Worm (Caenorhabditis elegans): Measurements from ENCODE around the gene K05F1.1.

K05F1.1 gene

DNA sequence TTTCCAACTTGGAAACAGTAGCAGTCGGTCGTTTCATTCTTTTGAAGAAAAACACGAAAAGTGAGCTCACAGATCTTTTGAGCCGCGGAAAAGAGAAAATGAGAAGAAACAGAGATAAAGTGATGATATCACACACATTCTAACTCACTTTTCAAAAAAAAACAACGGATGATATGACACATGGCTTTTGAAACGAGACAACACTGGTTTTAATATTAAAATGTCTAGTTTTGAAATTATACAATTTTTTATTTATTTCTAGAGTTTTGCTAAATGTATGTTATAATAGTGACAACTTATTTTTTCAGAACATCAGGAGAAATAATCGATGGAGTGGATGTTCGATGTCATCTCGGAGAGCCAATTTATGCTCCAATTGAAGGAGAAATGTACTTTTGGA lies 8.7 kb upstream of the K05F1.1 start, which contains the start of gene K05F1.14:
Gene K05F1.14 (minus strand): TSS at position 101 of the 400 bp plus-strand sequence.
- TF ChIP-seq nhr-12 (tag; optimal IDR thresholded peaks at IDR 0.05) (no peak), gmeb-1 (tag; optimal IDR thresholded peaks at IDR 0.05) (no peak), nhr-10 (tag; optimal IDR thresholded peaks at IDR 0.05) (no peak), sma-3 (GFP tag; optimal IDR thresholded peaks at IDR 0.05) (no peak), elt-3 (tag; optimal IDR thresholded peaks at IDR 0.05) (no peak), nhr-129 (tag; optimal IDR thresholded peaks at IDR 0.05) (no peak), unc-55 (GFP tag; optimal IDR thresholded peaks at IDR 0.05) (no peak), nhr-23 (tag; optimal IDR thresholded peaks at IDR 0.05) (no peak), fos-1 (tag; optimal IDR thresholded peaks at IDR 0.05) (no peak), blmp-1 (tag; optimal IDR thresholded peaks at IDR 0.05; ENCODE audit: insufficient read depth) (no peak), nhr-21 (tag; optimal IDR thresholded peaks at IDR 0.05) (no peak), crh-2 (tag; optimal IDR thresholded peaks at IDR 0.05) (no peak), nhr-25 (tag; optimal IDR thresholded peaks at IDR 0.05) (no peak), nhr-6 (tag; optimal IDR thresholded peaks at IDR 0.05) (no peak)

DNA sequence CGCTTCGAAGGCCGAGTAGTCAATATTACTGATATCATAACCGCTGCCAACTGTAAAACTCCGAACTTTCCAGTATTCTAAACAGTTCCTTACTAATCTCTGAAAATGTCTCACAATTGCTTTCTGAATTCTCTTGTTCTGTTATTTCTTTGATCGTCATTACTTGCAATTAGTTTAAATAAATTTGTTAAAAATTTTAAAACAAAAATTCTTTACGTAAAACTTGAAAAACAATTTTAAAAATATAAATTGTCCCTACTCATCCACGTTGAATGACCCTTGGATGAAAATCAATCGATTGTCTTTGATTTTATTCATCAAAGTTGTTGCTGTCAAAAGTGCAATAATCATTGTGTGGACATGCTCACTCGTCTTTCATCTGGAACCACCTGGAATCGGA lies 7.0 kb upstream of the K05F1.1 start, which contains the start of gene acdh-8:
Gene acdh-8 (plus strand): TSS at position 301 of the 400 bp plus-strand sequence.
- TF ChIP-seq sma-3 (GFP tag; optimal IDR thresholded peaks at IDR 0.05): no peak
- TF ChIP-seq R02D3.7 (tag; optimal IDR thresholded peaks at IDR 0.05): no peak
- no peak for TF ChIP-seq mdl-1 (tag; optimal IDR thresholded peaks at IDR 0.05)
- TF ChIP-seq mbf-1 (tag; optimal IDR thresholded peaks at IDR 0.05): no peak
- no peak for TF ChIP-seq ama-1 (optimal IDR thresholded peaks at IDR 0.05)
- TF ChIP-seq nhr-11 (tag; optimal IDR thresholded peaks at IDR 0.05): no peak
- TF ChIP-seq Y55F3AM.14 (GFP tag; optimal IDR thresholded peaks at IDR 0.05): no peak
- no peak for TF ChIP-seq gmeb-1 (tag; optimal IDR thresholded peaks at IDR 0.05)
- no peak for TF ChIP-seq zag-1 (tag; optimal IDR thresholded peaks at IDR 0.05)
- TF ChIP-seq ZK546.5 (tag; optimal IDR thresholded peaks at IDR 0.05): no peak
- TF ChIP-seq unc-55 (GFP tag; optimal IDR thresholded peaks at IDR 0.05): no peak

DNA sequence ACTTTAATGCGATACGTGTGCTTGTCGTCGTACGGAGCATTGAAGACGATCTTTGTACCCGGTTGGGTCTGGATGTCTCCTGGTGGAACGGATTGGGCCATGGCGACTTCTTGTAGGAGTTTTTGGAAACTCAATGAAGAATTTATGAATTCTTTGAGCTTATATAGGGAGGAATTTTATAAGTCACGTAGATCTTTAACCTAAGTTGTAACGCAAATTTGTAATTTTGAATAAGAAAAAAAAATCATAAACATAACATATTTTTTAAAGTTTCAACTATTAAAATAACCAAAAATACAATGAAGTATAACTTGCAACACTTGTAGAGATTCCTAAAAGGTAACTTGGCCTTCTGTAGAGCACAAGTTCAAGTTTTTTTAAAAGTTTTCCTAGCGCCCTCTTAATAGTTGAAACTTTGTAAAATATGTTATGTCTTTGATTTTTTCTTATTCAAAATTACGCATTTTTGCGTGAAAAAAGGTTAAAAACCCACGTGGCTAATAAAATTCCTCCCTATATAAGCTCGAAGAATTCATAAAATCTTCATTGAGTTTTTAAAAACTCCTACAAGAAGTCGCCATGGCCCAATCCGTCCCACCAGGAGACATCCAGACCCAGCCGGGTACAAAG lies 3.7 kb upstream of the K05F1.1 start, which contains the start of the genes msp-63 and msp-142:
Gene msp-63 (minus strand): TSS at position 101 of the 630 bp plus-strand sequence.
Gene msp-142 (plus strand): TSS at position 580 of the 630 bp plus-strand sequence.
- no peak for TF ChIP-seq sma-3 (GFP tag; optimal IDR thresholded peaks at IDR 0.05)
- no peak for TF ChIP-seq nhr-21 (tag; optimal IDR thresholded peaks at IDR 0.05)
- no peak for TF ChIP-seq mdl-1 (tag; optimal IDR thresholded peaks at IDR 0.05)
- TF ChIP-seq lin-13 (GFP tag; optimal IDR thresholded peaks at IDR 0.05): no peak
- no peak for TF ChIP-seq blmp-1 (tag; optimal IDR thresholded peaks at IDR 0.05; ENCODE audit: insufficient read depth)
- no peak for TF ChIP-seq ztf-11 (tag; optimal IDR thresholded peaks at IDR 0.05)

DNA sequence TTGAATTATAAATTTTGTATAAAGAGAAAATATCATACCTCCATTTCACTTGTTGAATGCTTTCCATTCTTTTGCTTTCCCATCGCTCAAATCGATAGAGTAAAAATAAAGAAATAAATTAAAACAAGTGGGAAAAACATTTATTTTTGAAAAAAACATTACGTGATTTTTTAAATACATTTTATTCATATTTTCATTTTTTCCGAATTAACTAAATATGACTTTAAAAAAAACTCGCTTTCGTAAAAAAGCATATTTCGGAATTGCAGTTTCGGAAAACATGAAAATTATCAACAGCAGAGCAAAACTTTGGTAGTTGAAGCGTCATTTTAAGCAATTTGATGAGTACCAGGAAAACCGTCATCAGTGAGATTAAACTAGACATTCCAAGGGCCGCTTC lies 1.6 kb upstream of the K05F1.1 start, which contains the start of gene K05F1.8:
Gene K05F1.8 (minus strand): TSS at position 101 of the 400 bp plus-strand sequence.
- TF ChIP-seq sma-3 (GFP tag; optimal IDR thresholded peaks at IDR 0.05) (no peak), mbf-1 (tag; optimal IDR thresholded peaks at IDR 0.05) (no peak), mdl-1 (tag; optimal IDR thresholded peaks at IDR 0.05) (no peak), nhr-129 (tag; optimal IDR thresholded peaks at IDR 0.05) (no peak), nhr-6 (tag; optimal IDR thresholded peaks at IDR 0.05) (no peak), ceh-16 (tag; optimal IDR thresholded peaks at IDR 0.05) (no peak), Y55F3AM.14 (GFP tag; optimal IDR thresholded peaks at IDR 0.05) (no peak), nhr-25 (tag; optimal IDR thresholded peaks at IDR 0.05) (no peak), R02D3.7 (tag; optimal IDR thresholded peaks at IDR 0.05) (no peak), elt-1 (tag; optimal IDR thresholded peaks at IDR 0.05) (no peak), dmd-4 (tag; optimal IDR thresholded peaks at IDR 0.05) (no peak), fos-1 (tag; optimal IDR thresholded peaks at IDR 0.05) (no peak), peb-1 (tag; optimal IDR thresholded peaks at IDR 0.05) (no peak), unc-55 (GFP tag; optimal IDR thresholded peaks at IDR 0.05) (no peak), lin-39 (tag; optimal IDR thresholded peaks at IDR 0.05) (no peak), zag-1 (tag; optimal IDR thresholded peaks at IDR 0.05) (no peak)

DNA sequence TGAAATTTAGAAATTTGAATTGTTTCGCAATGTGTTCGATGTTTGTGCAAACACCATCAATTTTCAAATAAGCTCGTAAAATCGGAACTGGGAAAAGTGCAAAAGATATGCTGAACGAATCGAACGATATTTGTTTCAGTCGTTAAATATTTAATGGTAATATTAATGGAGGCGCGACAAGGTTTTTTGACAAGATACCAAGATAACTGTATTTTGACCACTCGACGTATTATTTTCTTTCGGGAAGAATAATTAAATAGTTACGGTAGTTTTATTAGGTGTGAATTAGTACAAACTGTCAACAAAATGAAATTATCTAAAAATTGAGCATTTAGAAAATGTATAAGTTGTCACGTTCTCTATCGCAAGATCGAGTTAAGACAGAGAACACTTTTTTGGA lies 3.1 kb downstream of the K05F1.1 start:
- TF ChIP-seq fos-1 (tag; optimal IDR thresholded peaks at IDR 0.05) (peak; percentile 29), ztf-4 (tag; optimal IDR thresholded peaks at IDR 0.05) (no peak), Y55F3AM.14 (GFP tag; optimal IDR thresholded peaks at IDR 0.05) (no peak), unc-55 (GFP tag; optimal IDR thresholded peaks at IDR 0.05) (no peak), elt-3 (tag; optimal IDR thresholded peaks at IDR 0.05) (no peak), R02D3.7 (tag; optimal IDR thresholded peaks at IDR 0.05) (no peak), nhr-237 (tag; optimal IDR thresholded peaks at IDR 0.05) (no peak)

All from whole organism, L2 larva.